Fruit fly (Drosophila melanogaster) whole organism, prepupa: ENCODE data around the gene Hsp110.

Source experiments
- Blimp-1 ChIP-seq: fragments of 200-800 bp; sonication (Bioruptor generic); optimal IDR thresholded peaks from 3 replicates; lab custom pipeline; 2017; ENCODE audit warnings: missing biosample characterization, missing genetic modification characterization, mild to moderate bottlenecking, moderate library complexity, missing genetic modification reagents
- CG10631 ChIP-seq: fragments of 200-800 bp; sonication (Bioruptor generic); optimal IDR thresholded peaks from 2 replicates; lab custom pipeline; 2016; ENCODE audit warnings: missing biosample characterization, missing genetic modification characterization
- CG10669 ChIP-seq: fragments of 200-800 bp; sonication (Bioruptor generic); optimal IDR thresholded peaks from 3 replicates; lab custom pipeline; 2018; ENCODE audit warnings: missing biosample characterization, mild to moderate bottlenecking, missing genetic modification characterization, moderate library complexity
- CG11294 ChIP-seq: fragments of 200-800 bp; sonication (Bioruptor generic); IDR thresholded peaks from 2 replicates; pipeline ENCODE4 v1.3.6; 2022; ENCODE audit warnings: missing biosample characterization, missing genetic modification characterization
- CG11762 ChIP-seq: fragments of 200-800 bp; sonication (Bioruptor generic); optimal IDR thresholded peaks from 3 replicates; lab custom pipeline; 2016; ENCODE audit warnings: missing biosample characterization, missing genetic modification characterization; ENCODE audit not compliant: insufficient read depth
- CG15336 ChIP-seq: fragments of 200-800 bp; sonication (Bioruptor generic); IDR thresholded peaks from 2 replicates; pipeline ENCODE4 v1.3.6; 2022; ENCODE audit warnings: missing biosample characterization, missing genetic modification characterization
- CG31627 ChIP-seq: fragments of 200-800 bp; sonication (Bioruptor generic); optimal IDR thresholded peaks from 3 replicates; lab custom pipeline; 2016; ENCODE audit warnings: missing biosample characterization, missing genetic modification characterization
- CG34406 ChIP-seq: fragments of 200-800 bp; sonication (Bioruptor generic); optimal IDR thresholded peaks from 3 replicates; lab custom pipeline; 2016; ENCODE audit warnings: missing biosample characterization, missing genetic modification characterization
- CG4318 ChIP-seq: fragments of 200-800 bp; sonication (Bioruptor generic); optimal IDR thresholded peaks from 3 replicates; lab custom pipeline; 2017; ENCODE audit warnings: missing biosample characterization, mild to moderate bottlenecking, missing genetic modification characterization
- CG6163 ChIP-seq: fragments of 200-800 bp; sonication (Bioruptor generic); IDR thresholded peaks from 3 replicates; pipeline ENCODE4 v1.3.6; 2022; ENCODE audit warnings: missing biosample characterization, missing genetic modification characterization
- CG6276 ChIP-seq: fragments of 200-800 bp; sonication (Bioruptor generic); optimal IDR thresholded peaks from 2 replicates; lab custom pipeline; 2017; ENCODE audit warnings: missing biosample characterization, mild to moderate bottlenecking, missing genetic modification characterization
- CG6808 ChIP-seq: fragments of 200-800 bp; sonication (Bioruptor generic); optimal IDR thresholded peaks from 3 replicates; lab custom pipeline; 2017; ENCODE audit warnings: missing biosample characterization, missing genetic modification characterization, mild to moderate bottlenecking, moderate library complexity, missing genetic modification reagents
- CG6854 ChIP-seq: fragments of 200-800 bp; sonication (Bioruptor generic); optimal IDR thresholded peaks from 2 replicates; lab custom pipeline; 2017; ENCODE audit warnings: missing biosample characterization, mild to moderate bottlenecking, missing genetic modification characterization
- CG8632 ChIP-seq: fragments of 200-800 bp; sonication (Bioruptor generic); optimal IDR thresholded peaks from 3 replicates; lab custom pipeline; 2016; ENCODE audit warnings: missing biosample characterization, missing genetic modification characterization
- CG9139 ChIP-seq: fragments of 200-800 bp; sonication (Bioruptor generic); optimal IDR thresholded peaks from 3 replicates; lab custom pipeline; 2017; ENCODE audit warnings: missing biosample characterization, mild to moderate bottlenecking, missing genetic modification characterization
- Eip75B ChIP-seq: fragments of 200-800 bp; sonication (Bioruptor generic); optimal IDR thresholded peaks from 3 replicates; lab custom pipeline; 2016; ENCODE audit warnings: missing biosample characterization, missing genetic modification characterization
- Eip78C ChIP-seq: fragments of 200-800 bp; sonication (Bioruptor generic); peaks from one replicate; lab custom pipeline; 2016; ENCODE audit warnings: missing biosample characterization, missing genetic modification characterization
- Eip93F ChIP-seq: fragments of 200-800 bp; sonication (Bioruptor generic); optimal IDR thresholded peaks from 2 replicates; lab custom pipeline; 2016; ENCODE audit warnings: missing biosample characterization, mild to moderate bottlenecking, missing genetic modification characterization
- Ets21C ChIP-seq: fragments of 200-800 bp; sonication (Bioruptor generic); optimal IDR thresholded peaks from 3 replicates; lab custom pipeline; 2016; ENCODE audit warnings: missing biosample characterization, missing genetic modification characterization
- Ets96B ChIP-seq: fragments of 200-800 bp; optimal IDR thresholded peaks from 2 replicates; lab custom pipeline; 2019; ENCODE audit warnings: missing biosample characterization, mild to moderate bottlenecking, missing genetic modification characterization, moderate library complexity
- Gug ChIP-seq: fragments of 200-800 bp; sonication (Bioruptor generic); IDR thresholded peaks from 2 replicates; pipeline ENCODE4 v1.3.6; 2022; ENCODE audit warnings: missing biosample characterization, missing genetic modification characterization
- Hr38 ChIP-seq: sonication (Bioruptor generic); optimal IDR thresholded peaks from 2 replicates; lab custom pipeline; 2016; ENCODE audit warnings: missing biosample characterization, missing genetic modification characterization
- Hr39 ChIP-seq: fragments of 200-800 bp; sonication (Bioruptor generic); optimal IDR thresholded peaks from 2 replicates; lab custom pipeline; 2016; ENCODE audit warnings: missing biosample characterization, missing genetic modification characterization
- Lpt ChIP-seq: fragments of 200-800 bp; sonication (Bioruptor generic); optimal IDR thresholded peaks from 3 replicates; lab custom pipeline; 2016; ENCODE audit warnings: missing biosample characterization, missing genetic modification characterization
- Met ChIP-seq: fragments of 200-800 bp; sonication (Bioruptor generic); optimal IDR thresholded peaks from 3 replicates; lab custom pipeline; 2016; ENCODE audit warnings: missing biosample characterization, missing genetic modification characterization
- Smox ChIP-seq: fragments of 200-800 bp; sonication (Bioruptor generic); optimal IDR thresholded peaks from 3 replicates; lab custom pipeline; 2016; ENCODE audit warnings: missing biosample characterization, missing genetic modification characterization
- Sox15 ChIP-seq: fragments of 200-800 bp; sonication (Bioruptor generic); optimal IDR thresholded peaks from 3 replicates; lab custom pipeline; 2016; ENCODE audit warnings: missing biosample characterization, missing genetic modification characterization
- acj6 ChIP-seq: fragments of 200-800 bp; sonication (Bioruptor generic); optimal IDR thresholded peaks from 3 replicates; lab custom pipeline; 2016; ENCODE audit warnings: missing biosample characterization, missing genetic modification characterization
- dac ChIP-seq: fragments of 200-800 bp; sonication (Bioruptor generic); optimal IDR thresholded peaks from 2 replicates; lab custom pipeline; 2017; ENCODE audit warnings: missing biosample characterization, mild to moderate bottlenecking, missing genetic modification characterization
- dsx ChIP-seq: fragments of 200-800 bp; optimal IDR thresholded peaks from 3 replicates; lab custom pipeline; 2019; ENCODE audit warnings: missing biosample characterization, mild to moderate bottlenecking, missing genetic modification characterization, moderate library complexity; ENCODE audit not compliant: poor library complexity, severe bottlenecking
- eg ChIP-seq: fragments of 200-800 bp; sonication (Bioruptor generic); IDR thresholded peaks from 3 replicates; pipeline ENCODE4 v1.3.6; 2022; ENCODE audit warnings: missing biosample characterization, missing genetic modification characterization
- fd85E ChIP-seq: fragments of 200-800 bp; sonication (Bioruptor generic); optimal IDR thresholded peaks from 3 replicates; lab custom pipeline; 2016; ENCODE audit warnings: missing biosample characterization, missing genetic modification characterization
- salr ChIP-seq, 2 experiments: fragments of 200-800 bp; sonication (Bioruptor generic); optimal IDR thresholded peaks; 3 replicates each; lab custom pipeline; 2016 to 2018; ENCODE audit warnings: missing biosample characterization in 2 of 2, missing genetic modification characterization in 2 of 2, mild to moderate bottlenecking in 1 of 2
- spab ChIP-seq: fragments of 200-800 bp; sonication (Bioruptor generic); optimal IDR thresholded peaks from 2 replicates; lab custom pipeline; 2017; ENCODE audit warnings: missing biosample characterization, mild to moderate bottlenecking, missing genetic modification characterization, missing genetic modification reagents
- ss ChIP-seq, 2 experiments: fragments of 200-800 bp; sonication (Bioruptor generic); optimal IDR thresholded peaks; 2 replicates in 1 of 2; 3 replicates in 1 of 2; lab custom pipeline; 2017 to 2018; ENCODE audit warnings: mild to moderate bottlenecking in 2 of 2, missing biosample characterization in 2 of 2, missing genetic modification characterization in 2 of 2, moderate library complexity in 1 of 2
- topi ChIP-seq: fragments of 200-800 bp; sonication (Bioruptor generic); optimal IDR thresholded peaks from 3 replicates; lab custom pipeline; 2016; ENCODE audit warnings: missing biosample characterization, missing genetic modification characterization
- vri ChIP-seq: fragments of 200-800 bp; sonication (Bioruptor generic); optimal IDR thresholded peaks from 3 replicates; lab custom pipeline; 2016; ENCODE audit warnings: missing biosample characterization, mild to moderate bottlenecking, missing genetic modification characterization

The Hsp110 gene

dm6 chr3L:14036867-14037313, at the start of gene Hsp110 (continued):
- TF ChIP-seq dsx (no peak), Gug (no peak), salr (GFP tag; optimal IDR thresholded peaks at IDR 0.05; lab: Kevin White, UChicago) (no peak)

- no peak for TF ChIP-seq Ets96B (tag; lab: Kevin White, UChicago)
- no peak for TF ChIP-seq CG15336 (GFP tag; lab: Robert Waterston, UW)
- TF ChIP-seq topi (GFP tag; lab: Kevin White, UChicago), result no peak
- no peak for TF ChIP-seq CG11294 (GFP tag; lab: Robert Waterston, UW)
- TF ChIP-seq CG10669 (GFP tag; lab: Kevin White, UChicago), result no peak
- no peak for TF ChIP-seq Ets21C (GFP tag; lab: Kevin White, UChicago)
- no peak for TF ChIP-seq CG10631
- TF ChIP-seq Blimp-1 (GFP tag; lab: Kevin White, UChicago), result no peak
- no peak for TF ChIP-seq CG6276 (GFP tag; lab: Kevin White, UChicago)
- no peak for TF ChIP-seq Eip93F (GFP tag; lab: Kevin White, UChicago)
- TF ChIP-seq Hr39 (GFP tag; lab: Kevin White, UChicago), result no peak
- no peak for TF ChIP-seq CG31627 (GFP tag; lab: Kevin White, UChicago)
- no peak for TF ChIP-seq CG34406 (GFP tag; lab: Kevin White, UChicago)
- no peak for TF ChIP-seq ss (GFP tag; optimal IDR thresholded peaks at IDR 0.05; lab: Kevin White, UChicago)
- TF ChIP-seq Eip75B (GFP tag; lab: Kevin White, UChicago), result no peak
- TF ChIP-seq, all 60 proteins: peak for 0
Observed at dm6 chr3L:13987578-13987977, 49.2 kb upstream of the Hsp110 start, which contains the start of gene CG9040. CG9040 (plus strand) TSS chr3L:13987878.

- TF ChIP-seq Eip75B (GFP tag; lab: Kevin White, UChicago) (no peak), fd85E (GFP tag; lab: Kevin White, UChicago) (no peak), CG15336 (GFP tag; lab: Robert Waterston, UW) (no peak), CG11294 (GFP tag; lab: Robert Waterston, UW) (no peak), vri (GFP tag; lab: Kevin White, UChicago) (no peak), Ets21C (GFP tag; lab: Kevin White, UChicago) (no peak), Eip78C (GFP tag; lab: Kevin White, UChicago) (no peak), CG10631 (no peak)
Observed at dm6 chr3L:13991314-13991713, 45.5 kb upstream of the Hsp110 start.

dm6 chr3L:13993233-13993741, 43.5 kb upstream of the Hsp110 start, which contains the start of gene CG17364:
CG17364 (minus strand) TSS chr3L:13993400.
- TF ChIP-seq eg (GFP tag; lab: Robert Waterston, UW) (0 out of 3 replicates have a peak, but pooled peaks have one; percentile 5), CG34406 (GFP tag; lab: Kevin White, UChicago) (no peak), dac (GFP tag; lab: Kevin White, UChicago) (no peak)

- TF ChIP-seq Lpt (GFP tag; lab: Kevin White, UChicago) (no peak), acj6 (peak; percentile 68), CG4318 (GFP tag; lab: Kevin White, UChicago) (no peak), CG6808 (peak; percentile 46), Met (GFP tag; lab: Kevin White, UChicago) (peak; percentile 66), Blimp-1 (GFP tag; lab: Kevin White, UChicago) (no peak), CG8632 (peak; percentile 44), CG15336 (GFP tag; lab: Robert Waterston, UW) (peak; percentile 88), Eip75B (GFP tag; lab: Kevin White, UChicago) (peak; percentile 60), topi (GFP tag; lab: Kevin White, UChicago) (peak; percentile 31), CG11762 (GFP tag; lab: Kevin White, UChicago) (no peak), CG6854 (GFP tag; lab: Kevin White, UChicago) (no peak), fd85E (GFP tag; lab: Kevin White, UChicago) (no peak), CG10669 (GFP tag; lab: Kevin White, UChicago) (peak; percentile 43), CG9139 (no peak), Hr38 (no peak), eg (GFP tag; lab: Robert Waterston, UW) (peak; percentile 91), Ets21C (GFP tag; lab: Kevin White, UChicago) (no peak), CG10631 (peak; percentile 46), CG6276 (GFP tag; lab: Kevin White, UChicago) (no peak), CG11294 (GFP tag; lab: Robert Waterston, UW) (peak; percentile 70), spab (peak; percentile 10), Smox (peak; percentile 58), CG6163 (peak; percentile 78), Sox15 (GFP tag; lab: Kevin White, UChicago) (no peak), CG34406 (GFP tag; lab: Kevin White, UChicago) (peak; percentile 32)
Observed at dm6 chr3L:13993742-13994719, 42.8 kb upstream of the Hsp110 start, which contains the start of gene CtsK1. CtsK1 (plus strand) TSS chr3L:13994231.
